Worm (Caenorhabditis elegans) whole organism, mixed stage, embryonic: ENCODE measurements around the gene twk-44.

ENCODE experiments used
- M03D4.4 ChIP-seq: sonication (generic microtip); optimal IDR thresholded peaks from 2 replicates; lab custom pipeline; 2017; ENCODE audit warnings: mild to moderate bottlenecking, missing genetic modification characterization, missing compliant biosample characterization
- bed-3 ChIP-seq: fragments of 200-800 bp; sonication (Bioruptor generic); optimal IDR thresholded peaks from 3 replicates; lab custom pipeline; 2018; ENCODE audit warnings: mild to moderate bottlenecking, missing genetic modification characterization, moderate library complexity, missing compliant biosample characterization
- blmp-1 ChIP-seq: fragments of 150-350 bp; optimal IDR thresholded peaks from 2 replicates; lab custom pipeline; 2014; ENCODE audit warnings: missing biosample characterization, missing genetic modification characterization
- ceh-39 ChIP-seq: fragments of 150-350 bp; optimal IDR thresholded peaks from 2 replicates; lab custom pipeline; 2014; ENCODE audit warnings: missing biosample characterization, missing genetic modification characterization
- ceh-43 ChIP-seq: fragments of 200-800 bp; sonication (Bioruptor generic); optimal IDR thresholded peaks from 2 replicates; lab custom pipeline; 2018; ENCODE audit warnings: mild to moderate bottlenecking, missing genetic modification characterization, moderate library complexity, missing compliant biosample characterization
- ceh-83 ChIP-seq: fragments of 200-800 bp; sonication (Bioruptor generic); optimal IDR thresholded peaks from 2 replicates; lab custom pipeline; 2018; ENCODE audit warnings: mild to moderate bottlenecking, missing genetic modification characterization, missing compliant biosample characterization
- cnd-1 ChIP-seq: fragments of 200-800 bp; sonication (Bioruptor generic); optimal IDR thresholded peaks from 2 replicates; lab custom pipeline; 2018; ENCODE audit warnings: mild to moderate bottlenecking, missing genetic modification characterization, missing compliant biosample characterization
- drap-1 ChIP-seq: fragments of 200-800 bp; sonication (Bioruptor generic); optimal IDR thresholded peaks from 3 replicates; lab custom pipeline; 2018; ENCODE audit warnings: mild to moderate bottlenecking, missing genetic modification characterization, missing compliant biosample characterization
- elt-1 ChIP-seq: sonication (generic microtip); optimal IDR thresholded peaks from 2 replicates; lab custom pipeline; 2017; ENCODE audit warnings: missing genetic modification characterization, mild to moderate bottlenecking, missing compliant biosample characterization, antibody characterized with exemption, moderate library complexity, borderline replicate concordance; ENCODE audit not compliant: insufficient read depth
- elt-3 ChIP-seq: fragments of 150-350 bp; optimal IDR thresholded peaks from 2 replicates; lab custom pipeline; 2014; ENCODE audit warnings: missing biosample characterization, missing genetic modification characterization
- flh-1 ChIP-seq: fragments of 200-800 bp; sonication (Bioruptor generic); optimal IDR thresholded peaks from 2 replicates; lab custom pipeline; 2018; ENCODE audit warnings: mild to moderate bottlenecking, missing genetic modification characterization, moderate library complexity, missing compliant biosample characterization
- hlh-1 ChIP-seq: fragments of 150-350 bp; optimal IDR thresholded peaks from 2 replicates; lab custom pipeline; 2014; ENCODE audit warnings: missing biosample characterization, missing genetic modification reagents, missing genetic modification characterization
- lin-13 ChIP-seq: fragments of 150-350 bp; optimal IDR thresholded peaks from 2 replicates; lab custom pipeline; 2014; ENCODE audit warnings: missing biosample characterization, missing genetic modification characterization
- lin-32 ChIP-seq: fragments of 200-800 bp; sonication (Bioruptor generic); optimal IDR thresholded peaks from 2 replicates; lab custom pipeline; 2018; ENCODE audit warnings: mild to moderate bottlenecking, missing genetic modification characterization, missing compliant biosample characterization
- lsy-2 ChIP-seq: fragments of 150-350 bp; optimal IDR thresholded peaks from 2 replicates; lab custom pipeline; 2014; ENCODE audit warnings: missing biosample characterization, missing genetic modification characterization
- mep-1 ChIP-seq: fragments of 150-350 bp; optimal IDR thresholded peaks from 2 replicates; lab custom pipeline; 2017; ENCODE audit warnings: missing biosample characterization, missing genetic modification reagents, missing genetic modification characterization, inconsistent platforms
- mls-2 ChIP-seq: sonication (generic microtip); optimal IDR thresholded peaks from 2 replicates; lab custom pipeline; 2016; ENCODE audit warnings: mild to moderate bottlenecking, missing genetic modification characterization, moderate library complexity, missing compliant biosample characterization
- nhr-12 ChIP-seq: fragments of 150-350 bp; optimal IDR thresholded peaks from 2 replicates; lab custom pipeline; 2014; ENCODE audit warnings: missing biosample characterization, missing genetic modification characterization
- nhr-2 ChIP-seq: fragments of 150-350 bp; optimal IDR thresholded peaks from 2 replicates; lab custom pipeline; 2014; ENCODE audit warnings: missing biosample characterization, missing genetic modification characterization
- nhr-237 ChIP-seq: fragments of 150-350 bp; optimal IDR thresholded peaks from 2 replicates; lab custom pipeline; 2014; ENCODE audit warnings: missing biosample characterization, missing genetic modification characterization
- nhr-28 ChIP-seq: fragments of 150-350 bp; optimal IDR thresholded peaks from 2 replicates; lab custom pipeline; 2014; ENCODE audit warnings: missing biosample characterization, missing genetic modification characterization
- nhr-76 ChIP-seq: sonication (generic microtip); optimal IDR thresholded peaks from 2 replicates; lab custom pipeline; 2017; ENCODE audit warnings: missing biosample characterization, missing genetic modification characterization
- pha-4 ChIP-seq: fragments of 150-350 bp; optimal IDR thresholded peaks from 2 replicates; lab custom pipeline; 2018; ENCODE audit warnings: missing biosample characterization, missing genetic modification reagents, missing genetic modification characterization
- sem-2 ChIP-seq: fragments of 200-800 bp; sonication (Bioruptor generic); optimal IDR thresholded peaks from 2 replicates; lab custom pipeline; 2018; ENCODE audit warnings: mild to moderate bottlenecking, missing genetic modification characterization, missing compliant biosample characterization
- snpc-4 ChIP-seq: fragments of 150-350 bp; optimal IDR thresholded peaks from 2 replicates; lab custom pipeline; 2014; ENCODE audit warnings: missing biosample characterization, missing genetic modification characterization
- sptf-1 ChIP-seq: sonication (generic microtip); optimal IDR thresholded peaks from 2 replicates; lab custom pipeline; 2017; ENCODE audit warnings: mild to moderate bottlenecking, missing genetic modification characterization, moderate library complexity, missing compliant biosample characterization
- tbx-8 ChIP-seq: fragments of 200-800 bp; sonication (Bioruptor generic); optimal IDR thresholded peaks from 2 replicates; lab custom pipeline; 2018; ENCODE audit warnings: mild to moderate bottlenecking, missing genetic modification characterization, moderate library complexity, missing compliant biosample characterization
- unc-120 ChIP-seq: sonication (generic microtip); optimal IDR thresholded peaks from 2 replicates; lab custom pipeline; 2017; ENCODE audit warnings: missing genetic modification characterization, missing compliant biosample characterization; ENCODE audit not compliant: poor library complexity, severe bottlenecking
- unc-39 ChIP-seq: fragments of 150-350 bp; optimal IDR thresholded peaks from 2 replicates; lab custom pipeline; 2014; ENCODE audit warnings: missing biosample characterization, missing genetic modification characterization
- unc-62 ChIP-seq: fragments of 150-350 bp; optimal IDR thresholded peaks from 2 replicates; lab custom pipeline; 2014; ENCODE audit warnings: missing biosample characterization, missing genetic modification reagents, missing genetic modification characterization
- zip-8 ChIP-seq: fragments of 150-350 bp; optimal IDR thresholded peaks from 2 replicates; lab custom pipeline; 2014; ENCODE audit warnings: missing biosample characterization, missing genetic modification characterization
- ztf-11 ChIP-seq: fragments of 150-350 bp; optimal IDR thresholded peaks from 2 replicates; lab custom pipeline; 2014; ENCODE audit warnings: missing biosample characterization, missing genetic modification characterization

Gene twk-44

ce11 chrX:11664184-11664583, 37.3 kb upstream of the twk-44 start:
- TF ChIP-seq nhr-12 (tag; lab: Kevin White, UChicago) (no peak), sptf-1 (tag; lab: Kevin White, UChicago) (no peak), pha-4 (tag; lab: Kevin White, UChicago) (peak; percentile 43)

- no peak for TF ChIP-seq nhr-28 (tag; lab: Kevin White, UChicago)
- no peak for TF ChIP-seq elt-1
- TF ChIP-seq tbx-8 (GFP tag; lab: Kevin White, UChicago) = no peak
- no peak for TF ChIP-seq unc-120
- TF ChIP-seq nhr-2 = no peak
- TF ChIP-seq M03D4.4 = peak; percentile 60
- no peak for TF ChIP-seq pha-4 (tag; lab: Kevin White, UChicago)
- TF ChIP-seq drap-1 = peak; percentile 7
- no peak for TF ChIP-seq lsy-2
- TF ChIP-seq snpc-4 (tag; lab: Kevin White, UChicago) = no peak
- no peak for TF ChIP-seq hlh-1 (tag; lab: Kevin White, UChicago)
- no peak for TF ChIP-seq ceh-83 (GFP tag; lab: Kevin White, UChicago)
- TF ChIP-seq elt-3 (tag; lab: Kevin White, UChicago) = no peak
- TF ChIP-seq mep-1 = peak; percentile 70
- TF ChIP-seq ceh-43 (GFP tag; lab: Kevin White, UChicago) = no peak
- TF ChIP-seq lin-13 (tag; lab: Kevin White, UChicago) = peak; percentile 72
- no peak for TF ChIP-seq mls-2 (tag; lab: Kevin White, UChicago)
- TF ChIP-seq ztf-11 (tag; lab: Kevin White, UChicago) = no peak
- TF ChIP-seq ceh-39 (tag; lab: Kevin White, UChicago) = peak; percentile 46
- TF ChIP-seq zip-8 (tag; lab: Kevin White, UChicago) = no peak
- no peak for TF ChIP-seq nhr-237
- TF ChIP-seq cnd-1 (tag; lab: Kevin White, UChicago) = peak; percentile 55
- TF ChIP-seq lin-32 (GFP tag; lab: Kevin White, UChicago) = peak; percentile 22
- TF ChIP-seq flh-1 (GFP tag; lab: Kevin White, UChicago) = no peak
These were observed 35.6 kb upstream of the twk-44 start for ce11 chrX:11662557-11662956.

ce11 chrX:11662069-11662468, 35.2 kb upstream of the twk-44 start:
- TF ChIP-seq ceh-43 (GFP tag; lab: Kevin White, UChicago) (no peak), mls-2 (tag; lab: Kevin White, UChicago) (no peak), nhr-12 (tag; lab: Kevin White, UChicago) (no peak), mep-1 (no peak), lin-32 (GFP tag; lab: Kevin White, UChicago) (no peak), hlh-1 (tag; lab: Kevin White, UChicago) (no peak), bed-3 (no peak), unc-39 (no peak), elt-3 (tag; lab: Kevin White, UChicago) (no peak), cnd-1 (tag; lab: Kevin White, UChicago) (no peak), unc-62 (GFP tag; lab: Kevin White, UChicago) (no peak), unc-120 (no peak), nhr-237 (no peak), nhr-28 (tag; lab: Kevin White, UChicago) (no peak), sem-2 (GFP tag; lab: Kevin White, UChicago) (no peak)
- TF ChIP-seq, all 35 proteins: peak for 0

ce11 chrX:11661625-11662024, 34.7 kb upstream of the twk-44 start, which contains the start of gene sfxn-1.5:
sfxn-1.5 (minus strand) TSS chrX:11661660.
- TF ChIP-seq nhr-12 (tag; lab: Kevin White, UChicago) (no peak), flh-1 (GFP tag; lab: Kevin White, UChicago) (no peak), zip-8 (tag; lab: Kevin White, UChicago) (no peak), lin-32 (GFP tag; lab: Kevin White, UChicago) (no peak), mls-2 (tag; lab: Kevin White, UChicago) (no peak), ceh-43 (GFP tag; lab: Kevin White, UChicago) (no peak), nhr-28 (tag; lab: Kevin White, UChicago) (no peak), lin-13 (tag; lab: Kevin White, UChicago) (no peak), blmp-1 (no peak), unc-39 (no peak), nhr-2 (no peak)

DNA sequence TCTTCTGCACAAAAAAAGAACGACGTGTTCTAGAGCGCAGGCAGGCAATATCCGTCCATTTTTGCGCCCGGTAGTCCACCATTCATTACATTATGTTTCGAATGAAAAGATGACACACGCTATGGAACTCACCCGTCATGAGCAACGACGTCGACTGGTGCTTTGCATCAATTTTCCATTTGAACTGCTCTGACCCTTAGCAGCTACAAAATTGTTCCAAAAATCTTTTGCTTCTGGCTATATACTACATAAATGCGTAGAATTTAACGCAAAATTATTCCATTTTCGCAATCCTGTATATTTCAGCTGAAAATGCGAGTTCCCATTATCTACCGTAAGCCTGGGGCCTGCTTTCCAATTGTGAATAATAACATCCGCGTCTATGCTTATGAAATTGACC, 31.4 kb upstream of the twk-44 start, which contains the start of gene T04F8.3:
Gene T04F8.3 (plus strand): TSS at position 301 of the 400 bp plus-strand sequence.
- TF ChIP-seq nhr-76 (tag; lab: Kevin White, UChicago) (no peak), bed-3 (no peak), ceh-43 (GFP tag; lab: Kevin White, UChicago) (no peak), nhr-28 (tag; lab: Kevin White, UChicago) (no peak), ceh-83 (GFP tag; lab: Kevin White, UChicago) (no peak), mls-2 (tag; lab: Kevin White, UChicago) (no peak), flh-1 (GFP tag; lab: Kevin White, UChicago) (no peak), pha-4 (tag; lab: Kevin White, UChicago) (no peak), unc-62 (GFP tag; lab: Kevin White, UChicago) (no peak), ceh-39 (tag; lab: Kevin White, UChicago) (no peak), nhr-2 (no peak), mep-1 (no peak), ztf-11 (tag; lab: Kevin White, UChicago) (no peak), sptf-1 (tag; lab: Kevin White, UChicago) (no peak), elt-1 (no peak), nhr-237 (no peak), zip-8 (tag; lab: Kevin White, UChicago) (no peak), lin-13 (tag; lab: Kevin White, UChicago) (no peak), nhr-12 (tag; lab: Kevin White, UChicago) (no peak), hlh-1 (tag; lab: Kevin White, UChicago) (no peak)
